Worm (Caenorhabditis elegans) whole organism, midembryonic: ENCODE measurements around the gene Y57G11C.38.

Experiments used
- T22C8.4 ChIP-seq: fragments of 200-800 bp; sonication (Bioruptor generic); IDR thresholded peaks from 2 replicates; pipeline ENCODE4 v1.3.6; 2022; ENCODE audit warnings: missing genetic modification characterization, missing compliant biosample characterization
- cog-1 ChIP-seq: sonication (generic microtip); optimal IDR thresholded peaks from 2 replicates; lab custom pipeline; 2016; ENCODE audit warnings: missing genetic modification characterization, missing compliant biosample characterization
- flt-1 ChIP-seq: fragments of 200-800 bp; sonication (Bioruptor generic); IDR thresholded peaks from 2 replicates; pipeline ENCODE4 v1.3.6; 2022; ENCODE audit warnings: missing genetic modification characterization, missing compliant biosample characterization
- klf-2 ChIP-seq: fragments of 200-800 bp; sonication (Bioruptor generic); conservative IDR thresholded peaks from 2 replicates; pipeline ENCODE4 v1.3.6; 2022; ENCODE audit warnings: missing genetic modification reagents, missing genetic modification characterization, missing compliant biosample characterization
- med-1 ChIP-seq: sonication (generic microtip); optimal IDR thresholded peaks from 2 replicates; lab custom pipeline; 2017; ENCODE audit warnings: missing genetic modification characterization, mild to moderate bottlenecking, missing compliant biosample characterization, antibody characterized with exemption, missing genetic modification reagents; ENCODE audit not compliant: insufficient read depth
- ref-1 ChIP-seq: fragments of 200-800 bp; sonication (Bioruptor generic); conservative IDR thresholded peaks from 2 replicates; pipeline ENCODE4 v1.3.6; 2022; ENCODE audit warnings: missing genetic modification reagents, missing genetic modification characterization, missing compliant biosample characterization
- tab-1 ChIP-seq: fragments of 200-800 bp; sonication (Bioruptor generic); IDR thresholded peaks from 2 replicates; pipeline ENCODE4 v1.3.6; 2022; ENCODE audit warnings: missing genetic modification characterization, missing compliant biosample characterization
- ztf-23 ChIP-seq: fragments of 200-800 bp; sonication (Bioruptor generic); IDR thresholded peaks from 2 replicates; pipeline ENCODE4 v1.3.6; 2022; ENCODE audit warnings: missing genetic modification reagents, missing genetic modification characterization, missing compliant biosample characterization
- ztf-29 ChIP-seq: fragments of 200-800 bp; sonication (Bioruptor generic); IDR thresholded peaks from 2 replicates; pipeline ENCODE4 v1.3.6; 2022; ENCODE audit warnings: missing genetic modification reagents, missing genetic modification characterization, missing compliant biosample characterization

Y57G11C.38 gene

DNA sequence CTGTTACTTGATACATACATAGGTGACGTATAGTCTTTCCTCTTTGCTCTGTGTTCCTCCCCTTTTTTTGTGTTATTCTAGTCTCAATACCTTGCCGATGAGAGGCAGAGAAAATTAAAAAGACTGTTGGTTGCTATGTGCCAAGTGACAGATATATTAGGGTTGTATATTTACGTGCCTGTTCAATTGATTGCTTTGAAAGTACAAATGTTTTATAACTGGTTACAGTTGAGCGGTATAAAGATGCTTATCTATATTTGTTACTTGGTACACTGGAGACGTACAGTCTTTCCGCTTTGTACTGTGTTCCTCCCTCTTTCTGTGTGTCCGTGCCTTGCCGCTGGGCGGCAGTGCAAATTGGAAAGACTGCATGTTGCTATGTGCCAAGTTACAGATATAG, 40.9 kb downstream of the Y57G11C.38 start:
- TF ChIP-seq ref-1 (GFP tag; lab: Robert Waterston, UW) (no peak), med-1 (GFP tag; lab: Kevin White, UChicago) (no peak), klf-2 (GFP tag; lab: Robert Waterston, UW) (no peak), T22C8.4 (GFP tag; lab: Robert Waterston, UW) (no peak), cog-1 (no peak), ztf-29 (no peak), tab-1 (GFP tag; lab: Robert Waterston, UW) (no peak), ztf-23 (no peak), flt-1 (GFP tag; lab: Robert Waterston, UW) (no peak)

DNA sequence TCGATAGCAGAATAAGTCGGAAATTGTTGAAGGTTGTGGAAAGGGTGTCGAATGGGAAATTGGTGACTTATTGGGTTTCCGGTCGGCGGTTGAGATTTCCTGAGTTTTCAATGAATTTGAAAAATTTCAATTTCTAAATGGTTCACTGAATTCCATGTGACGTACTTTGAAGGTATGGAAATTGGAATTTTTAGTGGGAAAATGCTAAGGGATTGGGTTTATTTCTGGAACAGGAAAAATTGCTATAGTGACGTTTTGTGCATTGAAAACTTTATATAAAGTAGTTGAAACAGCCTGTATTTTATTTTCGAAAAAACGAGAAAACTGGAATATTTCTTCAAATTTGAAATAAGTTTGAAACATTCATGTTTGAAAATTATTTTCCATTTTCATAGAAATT, 47.3 kb downstream of the Y57G11C.38 start, which contains the start of gene pnc-2:
TSS of gene pnc-2 (minus strand) at position 101 of the 400 bp plus-strand sequence.
- TF ChIP-seq flt-1 (GFP tag; lab: Robert Waterston, UW): no peak
- no peak for TF ChIP-seq tab-1 (GFP tag; lab: Robert Waterston, UW)
- TF ChIP-seq ref-1 (GFP tag; lab: Robert Waterston, UW): no peak
- TF ChIP-seq ztf-23: no peak
- TF ChIP-seq klf-2 (GFP tag; lab: Robert Waterston, UW): no peak
- TF ChIP-seq cog-1: no peak
- TF ChIP-seq med-1 (GFP tag; lab: Kevin White, UChicago): no peak

DNA sequence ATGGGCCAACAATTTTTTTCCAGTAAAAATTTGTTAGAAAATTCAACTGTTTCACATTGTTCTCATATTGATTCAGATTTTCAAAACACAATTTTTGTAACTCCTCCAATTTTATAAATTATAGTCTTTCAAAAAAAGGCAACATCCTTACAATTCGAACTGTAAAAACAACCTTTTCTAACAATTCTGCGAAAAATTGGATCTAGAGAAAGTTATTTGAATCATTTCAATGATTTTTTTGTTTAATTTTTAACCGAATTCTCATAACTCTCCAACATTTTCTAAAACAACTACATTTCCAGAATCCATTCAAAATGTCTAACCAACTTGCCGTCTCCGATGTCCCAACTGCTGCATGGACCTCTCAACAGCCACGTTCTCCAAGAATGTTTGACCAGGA, 57.1 kb downstream of the Y57G11C.38 start, which contains the start of gene ccch-5:
TSS of gene ccch-5 (plus strand) at position 301 of the 400 bp plus-strand sequence.
- no peak for TF ChIP-seq T22C8.4 (GFP tag; lab: Robert Waterston, UW)
- no peak for TF ChIP-seq cog-1
- TF ChIP-seq flt-1 (GFP tag; lab: Robert Waterston, UW): no peak
- no peak for TF ChIP-seq klf-2 (GFP tag; lab: Robert Waterston, UW)
- no peak for TF ChIP-seq ztf-29
- no peak for TF ChIP-seq tab-1 (GFP tag; lab: Robert Waterston, UW)
- TF ChIP-seq ref-1 (GFP tag; lab: Robert Waterston, UW): no peak
- TF ChIP-seq ztf-23: no peak
- TF ChIP-seq med-1 (GFP tag; lab: Kevin White, UChicago): no peak
